Fruit fly (Drosophila melanogaster) whole organism, prepupa: ENCODE results near the gene rsh.

ENCODE experiments used
- Blimp-1 ChIP-seq: fragments of 200-800 bp; sonication (Bioruptor generic); optimal IDR thresholded peaks from 3 replicates; lab custom pipeline; 2017; ENCODE audit warnings: missing biosample characterization, missing genetic modification characterization, mild to moderate bottlenecking, moderate library complexity, missing genetic modification reagents
- CG10669 ChIP-seq: fragments of 200-800 bp; sonication (Bioruptor generic); optimal IDR thresholded peaks from 3 replicates; lab custom pipeline; 2018; ENCODE audit warnings: missing biosample characterization, mild to moderate bottlenecking, missing genetic modification characterization, moderate library complexity
- CG11294 ChIP-seq: fragments of 200-800 bp; sonication (Bioruptor generic); IDR thresholded peaks from 2 replicates; pipeline ENCODE4 v1.3.6; 2022; ENCODE audit warnings: missing biosample characterization, missing genetic modification characterization
- CG11902 ChIP-seq: fragments of 200-800 bp; sonication (Bioruptor generic); optimal IDR thresholded peaks from 3 replicates; lab custom pipeline; 2016; ENCODE audit warnings: missing biosample characterization, missing genetic modification characterization
- CG15336 ChIP-seq: fragments of 200-800 bp; sonication (Bioruptor generic); IDR thresholded peaks from 2 replicates; pipeline ENCODE4 v1.3.6; 2022; ENCODE audit warnings: missing biosample characterization, missing genetic modification characterization
- CG1621 ChIP-seq: fragments of 200-800 bp; sonication (Bioruptor generic); optimal IDR thresholded peaks from 3 replicates; lab custom pipeline; 2018; ENCODE audit warnings: missing biosample characterization, mild to moderate bottlenecking, missing genetic modification characterization
- CG3032 ChIP-seq: fragments of 200-800 bp; optimal IDR thresholded peaks from 2 replicates; lab custom pipeline; 2019; ENCODE audit warnings: missing biosample characterization, mild to moderate bottlenecking, missing genetic modification characterization, moderate library complexity
- CG31627 ChIP-seq: fragments of 200-800 bp; sonication (Bioruptor generic); optimal IDR thresholded peaks from 3 replicates; lab custom pipeline; 2016; ENCODE audit warnings: missing biosample characterization, missing genetic modification characterization
- CG32006 ChIP-seq: fragments of 200-800 bp; sonication (Bioruptor generic); optimal IDR thresholded peaks from 3 replicates; lab custom pipeline; 2017; ENCODE audit warnings: missing biosample characterization, mild to moderate bottlenecking, missing genetic modification characterization
- CG3919 ChIP-seq: fragments of 200-800 bp; sonication (Bioruptor generic); optimal IDR thresholded peaks from 3 replicates; lab custom pipeline; 2016; ENCODE audit warnings: missing biosample characterization, missing genetic modification characterization
- CG4318 ChIP-seq: fragments of 200-800 bp; sonication (Bioruptor generic); optimal IDR thresholded peaks from 3 replicates; lab custom pipeline; 2017; ENCODE audit warnings: missing biosample characterization, mild to moderate bottlenecking, missing genetic modification characterization
- CG6163 ChIP-seq: fragments of 200-800 bp; sonication (Bioruptor generic); IDR thresholded peaks from 3 replicates; pipeline ENCODE4 v1.3.6; 2022; ENCODE audit warnings: missing biosample characterization, missing genetic modification characterization
- CG6276 ChIP-seq: fragments of 200-800 bp; sonication (Bioruptor generic); optimal IDR thresholded peaks from 2 replicates; lab custom pipeline; 2017; ENCODE audit warnings: missing biosample characterization, mild to moderate bottlenecking, missing genetic modification characterization
- CG6792 ChIP-seq: fragments of 200-800 bp; sonication (Bioruptor generic); optimal IDR thresholded peaks from 3 replicates; lab custom pipeline; 2016; ENCODE audit warnings: missing biosample characterization, missing genetic modification characterization
- CG6808 ChIP-seq: fragments of 200-800 bp; sonication (Bioruptor generic); optimal IDR thresholded peaks from 3 replicates; lab custom pipeline; 2017; ENCODE audit warnings: missing biosample characterization, missing genetic modification characterization, mild to moderate bottlenecking, moderate library complexity, missing genetic modification reagents
- CG6854 ChIP-seq: fragments of 200-800 bp; sonication (Bioruptor generic); optimal IDR thresholded peaks from 2 replicates; lab custom pipeline; 2017; ENCODE audit warnings: missing biosample characterization, mild to moderate bottlenecking, missing genetic modification characterization
- CG7368 ChIP-seq: fragments of 200-800 bp; sonication (Bioruptor generic); optimal IDR thresholded peaks from 3 replicates; lab custom pipeline; 2016; ENCODE audit warnings: missing biosample characterization, missing genetic modification characterization
- CG8119 ChIP-seq: fragments of 200-800 bp; sonication (Bioruptor generic); IDR thresholded peaks from 3 replicates; pipeline ENCODE4 v1.3.6; 2022; ENCODE audit warnings: missing biosample characterization, missing genetic modification characterization
- CG8319 ChIP-seq: fragments of 200-800 bp; sonication (Bioruptor generic); optimal IDR thresholded peaks from 3 replicates; lab custom pipeline; 2016; ENCODE audit warnings: missing biosample characterization, missing genetic modification characterization
- CG9139 ChIP-seq: fragments of 200-800 bp; sonication (Bioruptor generic); optimal IDR thresholded peaks from 3 replicates; lab custom pipeline; 2017; ENCODE audit warnings: missing biosample characterization, mild to moderate bottlenecking, missing genetic modification characterization
- Eip75B ChIP-seq: fragments of 200-800 bp; sonication (Bioruptor generic); optimal IDR thresholded peaks from 3 replicates; lab custom pipeline; 2016; ENCODE audit warnings: missing biosample characterization, missing genetic modification characterization
- Eip93F ChIP-seq: fragments of 200-800 bp; sonication (Bioruptor generic); optimal IDR thresholded peaks from 2 replicates; lab custom pipeline; 2016; ENCODE audit warnings: missing biosample characterization, mild to moderate bottlenecking, missing genetic modification characterization
- Ets21C ChIP-seq: fragments of 200-800 bp; sonication (Bioruptor generic); optimal IDR thresholded peaks from 3 replicates; lab custom pipeline; 2016; ENCODE audit warnings: missing biosample characterization, missing genetic modification characterization
- Gug ChIP-seq: fragments of 200-800 bp; sonication (Bioruptor generic); IDR thresholded peaks from 2 replicates; pipeline ENCODE4 v1.3.6; 2022; ENCODE audit warnings: missing biosample characterization, missing genetic modification characterization
- Hr38 ChIP-seq: sonication (Bioruptor generic); optimal IDR thresholded peaks from 2 replicates; lab custom pipeline; 2016; ENCODE audit warnings: missing biosample characterization, missing genetic modification characterization
- Hr39 ChIP-seq: fragments of 200-800 bp; sonication (Bioruptor generic); optimal IDR thresholded peaks from 2 replicates; lab custom pipeline; 2016; ENCODE audit warnings: missing biosample characterization, missing genetic modification characterization
- Hr4 ChIP-seq: fragments of 200-800 bp; sonication (Bioruptor generic); optimal IDR thresholded peaks from 3 replicates; lab custom pipeline; 2016; ENCODE audit warnings: missing biosample characterization, missing genetic modification characterization
- Met ChIP-seq: fragments of 200-800 bp; sonication (Bioruptor generic); optimal IDR thresholded peaks from 3 replicates; lab custom pipeline; 2016; ENCODE audit warnings: missing biosample characterization, missing genetic modification characterization
- Smox ChIP-seq: fragments of 200-800 bp; sonication (Bioruptor generic); optimal IDR thresholded peaks from 3 replicates; lab custom pipeline; 2016; ENCODE audit warnings: missing biosample characterization, missing genetic modification characterization
- Sox102F ChIP-seq: fragments of 200-800 bp; sonication (Bioruptor generic); optimal IDR thresholded peaks from 2 replicates; lab custom pipeline; 2016; ENCODE audit warnings: missing biosample characterization, mild to moderate bottlenecking, missing genetic modification characterization
- Sox14 ChIP-seq: fragments of 200-800 bp; sonication (Bioruptor generic); optimal IDR thresholded peaks from 3 replicates; lab custom pipeline; 2016; ENCODE audit warnings: missing biosample characterization, missing genetic modification characterization
- achi ChIP-seq: fragments of 200-800 bp; sonication (Bioruptor generic); optimal IDR thresholded peaks from 3 replicates; lab custom pipeline; 2016; ENCODE audit warnings: missing biosample characterization, missing genetic modification characterization
- dsx ChIP-seq: fragments of 200-800 bp; optimal IDR thresholded peaks from 3 replicates; lab custom pipeline; 2019; ENCODE audit warnings: missing biosample characterization, mild to moderate bottlenecking, missing genetic modification characterization, moderate library complexity; ENCODE audit not compliant: poor library complexity, severe bottlenecking
- eg ChIP-seq: fragments of 200-800 bp; sonication (Bioruptor generic); IDR thresholded peaks from 3 replicates; pipeline ENCODE4 v1.3.6; 2022; ENCODE audit warnings: missing biosample characterization, missing genetic modification characterization
- fd59A ChIP-seq: fragments of 200-800 bp; sonication (Bioruptor generic); optimal IDR thresholded peaks from 2 replicates; lab custom pipeline; 2017; ENCODE audit warnings: missing biosample characterization, mild to moderate bottlenecking, missing genetic modification characterization, missing genetic modification reagents
- fd85E ChIP-seq: fragments of 200-800 bp; sonication (Bioruptor generic); optimal IDR thresholded peaks from 3 replicates; lab custom pipeline; 2016; ENCODE audit warnings: missing biosample characterization, missing genetic modification characterization
- fkh ChIP-seq: fragments of 200-800 bp; sonication (Bioruptor generic); optimal IDR thresholded peaks from 3 replicates; lab custom pipeline; 2017; ENCODE audit warnings: missing biosample characterization, mild to moderate bottlenecking, missing genetic modification characterization, moderate library complexity
- lz ChIP-seq: fragments of 200-800 bp; sonication (Bioruptor generic); optimal IDR thresholded peaks from 3 replicates; lab custom pipeline; 2016; ENCODE audit warnings: missing biosample characterization, missing genetic modification characterization
- net ChIP-seq: fragments of 200-800 bp; sonication (Bioruptor generic); optimal IDR thresholded peaks from 3 replicates; lab custom pipeline; 2016; ENCODE audit warnings: missing biosample characterization, missing genetic modification characterization
- pdm3 ChIP-seq: fragments of 200-800 bp; sonication (Bioruptor generic); optimal IDR thresholded peaks from 3 replicates; lab custom pipeline; 2016; ENCODE audit warnings: missing biosample characterization, missing genetic modification characterization
- salr ChIP-seq, 2 experiments: fragments of 200-800 bp; sonication (Bioruptor generic); optimal IDR thresholded peaks; 3 replicates each; lab custom pipeline; 2016 to 2018; ENCODE audit warnings: missing biosample characterization in 2 of 2, missing genetic modification characterization in 2 of 2, mild to moderate bottlenecking in 1 of 2
- svp ChIP-seq: fragments of 200-800 bp; sonication (Bioruptor generic); peaks from one replicate; lab custom pipeline; 2016; ENCODE audit warnings: missing biosample characterization, missing genetic modification characterization
- topi ChIP-seq: fragments of 200-800 bp; sonication (Bioruptor generic); optimal IDR thresholded peaks from 3 replicates; lab custom pipeline; 2016; ENCODE audit warnings: missing biosample characterization, missing genetic modification characterization

rsh gene

DNA sequence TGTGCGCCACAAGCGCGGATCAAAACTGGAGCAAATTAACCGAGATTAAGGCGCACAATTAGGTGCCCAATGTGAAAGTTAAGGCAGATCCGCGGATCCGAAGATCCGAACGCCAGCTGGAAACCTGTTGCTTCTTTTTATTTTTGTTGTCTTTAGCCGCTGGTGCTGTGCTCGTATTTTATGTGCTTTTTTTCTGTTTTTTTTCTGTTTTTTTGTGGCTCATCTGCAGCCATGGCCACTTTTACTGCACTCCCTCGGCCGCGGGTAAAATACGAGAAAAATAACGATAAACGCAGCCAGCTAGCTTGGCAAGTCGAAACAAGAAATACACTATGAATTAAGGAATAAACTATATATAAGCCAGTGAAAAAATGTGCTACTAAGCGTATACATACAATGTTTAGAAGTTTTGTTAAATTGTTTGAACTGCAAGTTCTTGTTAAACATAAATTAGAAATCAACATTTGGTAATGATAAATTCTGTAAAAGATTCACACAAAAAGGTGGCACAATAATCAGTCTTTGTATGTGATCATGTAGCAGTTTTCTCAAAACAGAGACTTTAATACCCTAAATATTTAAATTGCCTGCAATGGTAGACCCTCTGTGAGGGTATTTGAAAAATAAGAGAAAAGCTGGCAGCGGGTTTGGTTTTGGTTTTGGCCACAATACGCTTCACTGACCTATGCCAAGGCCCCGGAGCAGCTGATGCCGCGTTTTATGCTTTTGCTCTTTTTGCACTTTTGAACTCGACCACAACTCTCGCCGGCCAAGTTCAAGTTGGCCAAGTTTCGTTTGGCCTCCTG is 128.2 kb downstream of the rsh start (continued):
- TF ChIP-seq lz: peak; percentile 7
- no peak for TF ChIP-seq Smox (GFP tag; lab: Kevin White, UChicago)
- TF ChIP-seq CG6854 (GFP tag; lab: Kevin White, UChicago): peak; percentile 25
- TF ChIP-seq CG3032: peak; percentile 33
- peak in 1 of 2 experiments; percentile 15 for TF ChIP-seq salr (GFP tag; optimal IDR thresholded peaks at IDR 0.05; lab: Kevin White, UChicago)
- TF ChIP-seq pdm3 (GFP tag; lab: Kevin White, UChicago): peak; percentile 6
- TF ChIP-seq dsx: peak; percentile 43
- no peak for TF ChIP-seq Sox102F
- no peak for TF ChIP-seq CG31627 (GFP tag; lab: Kevin White, UChicago)
- TF ChIP-seq CG3919 (GFP tag; lab: Kevin White, UChicago): peak; percentile 2
- TF ChIP-seq achi (GFP tag; lab: Kevin White, UChicago): no peak
- no peak for TF ChIP-seq Hr39 (GFP tag; lab: Kevin White, UChicago)
- peak; percentile 14 for TF ChIP-seq CG6276 (GFP tag; lab: Kevin White, UChicago)
- TF ChIP-seq Hr38: no peak
- TF ChIP-seq CG6163 (GFP tag; lab: Robert Waterston, UW): peak; percentile 65; the same call in 2 of the 3 replicates

DNA sequence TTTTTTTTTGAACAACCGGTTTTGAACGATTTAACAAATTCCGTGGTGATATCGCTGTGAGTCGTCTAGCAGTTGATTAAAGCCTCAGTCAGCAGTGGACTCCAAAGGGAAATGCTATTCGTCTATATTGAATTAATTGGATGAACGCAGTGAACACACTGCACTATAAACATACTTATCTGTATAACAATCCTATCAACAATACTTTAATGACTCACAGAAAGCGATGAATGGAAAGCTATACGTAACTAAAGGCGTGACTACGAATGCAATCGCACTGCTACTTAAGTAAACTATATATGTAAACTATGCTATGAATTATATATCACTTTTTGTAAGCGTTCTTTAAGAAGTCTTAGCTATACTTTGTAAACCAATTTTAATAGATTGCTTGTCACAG is 137.1 kb downstream of the rsh start:
- TF ChIP-seq fd59A (GFP tag; lab: Kevin White, UChicago) (no peak), CG31627 (GFP tag; lab: Kevin White, UChicago) (no peak), fd85E (no peak), Eip75B (GFP tag; lab: Kevin White, UChicago) (no peak)
- TF ChIP-seq, all 60 proteins: peak for 0

DNA sequence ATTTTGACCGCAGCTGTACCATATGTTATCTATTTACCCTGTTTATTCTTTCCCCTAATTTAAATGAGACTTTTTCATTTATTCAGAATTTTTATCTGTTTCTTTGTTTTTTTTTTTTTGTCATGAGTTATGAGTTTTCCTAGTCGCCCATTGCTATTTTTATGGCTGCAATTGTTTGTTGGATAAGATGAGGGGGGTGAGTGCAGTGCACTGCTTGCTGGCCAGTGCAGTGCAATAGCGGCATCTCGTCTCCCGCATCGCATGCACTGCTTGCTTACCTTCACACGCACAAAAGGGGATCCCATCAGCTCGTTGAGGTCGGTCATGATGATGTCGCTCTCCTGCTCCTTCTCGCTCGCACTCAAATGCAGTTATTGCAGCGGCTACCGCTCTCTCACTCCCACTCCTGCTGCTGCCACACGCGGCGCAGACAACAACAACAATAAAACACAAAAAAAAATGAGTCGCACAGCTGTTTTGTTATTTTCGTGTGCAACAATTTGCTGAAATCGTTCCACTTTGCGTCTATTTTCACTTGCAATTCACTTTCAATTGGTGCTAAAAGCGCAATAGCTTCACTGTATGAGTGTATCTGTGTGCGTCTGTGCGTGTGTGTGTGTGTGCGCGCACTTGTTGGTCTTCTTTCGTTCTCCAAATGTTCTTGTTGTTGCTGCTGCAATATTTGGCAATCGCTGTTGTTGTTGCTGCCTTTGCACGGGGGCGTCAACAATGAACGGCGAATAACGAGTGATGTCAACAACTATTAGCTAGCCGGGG is 139.7 kb downstream of the rsh start:
- TF ChIP-seq Hr39 (GFP tag; lab: Kevin White, UChicago) (peak; percentile 65), CG9139 (GFP tag; lab: Kevin White, UChicago) (peak; percentile 9), CG3032 (peak; percentile 43), CG8319 (GFP tag; lab: Kevin White, UChicago) (peak; percentile 23), CG15336 (GFP tag; lab: Robert Waterston, UW) (peak; percentile 74), Sox14 (GFP tag; lab: Kevin White, UChicago) (peak; percentile 69), CG10669 (GFP tag; lab: Kevin White, UChicago) (peak; percentile 29), fd59A (GFP tag; lab: Kevin White, UChicago) (peak; percentile 10), svp (GFP tag; lab: Kevin White, UChicago) (peak; percentile 84), eg (peak; percentile 77), CG11902 (no peak), Hr4 (GFP tag; lab: Kevin White, UChicago) (peak; percentile 65), fkh (GFP tag; lab: Kevin White, UChicago) (no peak), Smox (GFP tag; lab: Kevin White, UChicago) (peak; percentile 63), CG31627 (GFP tag; lab: Kevin White, UChicago) (peak; percentile 61), CG4318 (peak; percentile 42), CG11294 (GFP tag; lab: Robert Waterston, UW) (peak; percentile 30; the same call in 1 of the 2 replicates), CG1621 (tag; lab: Kevin White, UChicago) (peak; percentile 23), CG32006 (GFP tag; lab: Kevin White, UChicago) (peak; percentile 51), Blimp-1 (GFP tag; lab: Kevin White, UChicago) (peak; percentile 95), CG3919 (GFP tag; lab: Kevin White, UChicago) (peak; percentile 64), CG7368 (GFP tag; lab: Kevin White, UChicago) (peak; percentile 48), Met (peak; percentile 55), topi (peak; percentile 63), salr (GFP tag; optimal IDR thresholded peaks at IDR 0.05; lab: Kevin White, UChicago) (peak; percentile 31 to 55), Gug (GFP tag; lab: Robert Waterston, UW) (no peak), net (peak; percentile 45), Eip75B (GFP tag; lab: Kevin White, UChicago) (peak; percentile 56), CG8119 (GFP tag; lab: Robert Waterston, UW) (peak; percentile 79; the same call in 2 of the 3 replicates), CG6808 (peak; percentile 17), lz (peak; percentile 65), Ets21C (GFP tag; lab: Kevin White, UChicago) (peak; percentile 39), Hr38 (no peak), Eip93F (GFP tag; lab: Kevin White, UChicago) (no peak), CG6854 (GFP tag; lab: Kevin White, UChicago) (peak; percentile 23), CG6792 (peak; percentile 43)
